Worm (Caenorhabditis elegans) whole organism, late embryonic: ENCODE results near the gene R08A2.2.

Experiments
- T23F11.4 ChIP-seq: fragments of 200-800 bp; sonication (Bioruptor generic); optimal IDR thresholded peaks from 2 replicates; lab custom pipeline; 2018; ENCODE audit warnings: mild to moderate bottlenecking, missing genetic modification characterization, missing compliant biosample characterization
- ama-1 ChIP-seq: fragments of 150-350 bp; optimal IDR thresholded peaks from 2 replicates; lab custom pipeline; 2014
- dmd-4 ChIP-seq: sonication (generic microtip); optimal IDR thresholded peaks from 2 replicates; lab custom pipeline; 2016; ENCODE audit warnings: borderline replicate concordance, missing genetic modification characterization, missing compliant biosample characterization
- elt-4 ChIP-seq: sonication (generic microtip); optimal IDR thresholded peaks from 2 replicates; lab custom pipeline; 2016; ENCODE audit warnings: missing genetic modification characterization, missing compliant biosample characterization
- lim-6 ChIP-seq: sonication (generic microtip); optimal IDR thresholded peaks from 2 replicates; lab custom pipeline; 2016; ENCODE audit warnings: missing genetic modification characterization, missing compliant biosample characterization
- nhr-11 ChIP-seq: fragments of 150-350 bp; optimal IDR thresholded peaks from 2 replicates; lab custom pipeline; 2014; ENCODE audit warnings: missing biosample characterization, missing genetic modification characterization
- pqm-1 ChIP-seq: sonication (generic microtip); optimal IDR thresholded peaks from 2 replicates; lab custom pipeline; 2016; ENCODE audit warnings: missing genetic modification characterization, missing compliant biosample characterization
- tbx-2 ChIP-seq: sonication (generic microtip); optimal IDR thresholded peaks from 2 replicates; lab custom pipeline; 2016; ENCODE audit warnings: missing genetic modification characterization, missing compliant biosample characterization
- ttx-3 ChIP-seq: sonication (generic microtip); optimal IDR thresholded peaks from 2 replicates; lab custom pipeline; 2016; ENCODE audit warnings: missing genetic modification reagents, missing genetic modification characterization, missing compliant biosample characterization
- unc-86 ChIP-seq: sonication (generic microtip); optimal IDR thresholded peaks from 2 replicates; lab custom pipeline; 2016; ENCODE audit warnings: missing genetic modification characterization, missing compliant biosample characterization

- TF ChIP-seq pqm-1 (tag; lab: Kevin White, UChicago) = no peak
- TF ChIP-seq dmd-4 (tag; lab: Kevin White, UChicago) = no peak
- TF ChIP-seq unc-86 = no peak
- TF ChIP-seq nhr-11 (tag; lab: Kevin White, UChicago) = no peak
- no peak for TF ChIP-seq T23F11.4 (GFP tag; lab: Kevin White, UChicago)
- no peak for TF ChIP-seq ttx-3 (tag; lab: Kevin White, UChicago)
- TF ChIP-seq lim-6 (tag; lab: Kevin White, UChicago) = no peak
- TF ChIP-seq tbx-2 (tag; lab: Kevin White, UChicago) = no peak
- no peak for TF ChIP-seq elt-4 (tag; lab: Kevin White, UChicago)
- no peak for TF ChIP-seq ama-1 (lab: Kevin White, UChicago)
Observed at ce11 chrV:14746975-14747374, 31.5 kb upstream of the R08A2.2 start.
